Worm (Caenorhabditis elegans): Measurements from ENCODE around the gene gcna-1.

gcna-1 gene

DNA sequence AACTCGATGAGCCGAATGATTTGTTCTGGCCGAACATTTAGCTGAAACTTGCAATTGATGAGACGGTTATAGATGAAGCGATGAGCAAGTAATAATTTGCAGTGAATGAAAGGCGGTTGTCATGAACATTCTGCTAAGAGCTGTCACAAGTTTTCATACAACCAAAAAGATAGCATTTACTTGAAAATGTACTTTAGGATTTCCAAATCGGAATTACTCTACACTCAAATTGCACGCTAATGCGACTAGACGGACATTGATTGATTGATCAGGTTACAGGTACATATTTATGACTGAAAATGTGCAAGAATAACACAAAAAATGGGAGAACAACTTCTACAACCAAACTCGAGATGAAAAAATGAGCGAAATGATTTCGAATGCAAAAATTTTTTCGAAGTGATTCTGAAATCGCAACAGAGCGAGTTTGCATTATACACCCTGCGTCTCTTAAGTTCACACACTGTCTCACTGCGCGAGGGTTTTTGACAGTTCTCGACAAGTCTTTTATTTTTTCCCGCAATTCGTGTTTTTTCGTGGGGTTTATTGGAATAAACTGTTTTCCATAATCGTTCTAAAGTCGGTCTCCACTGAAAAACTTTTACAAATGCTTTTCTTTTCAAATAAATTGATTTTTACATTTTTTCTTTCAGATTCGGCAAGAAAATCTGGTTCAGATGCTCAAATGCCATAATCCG is 10.8 kb upstream of the gcna-1 start, which contains the start of the genes npp-10 and cyk-3:
TSS of gene npp-10 (minus strand) at position 51 of the 698 bp plus-strand sequence.
TSS of gene cyk-3 (plus strand) at position 648 of the 698 bp plus-strand sequence.
- TF ChIP-seq lin-13 (GFP tag; optimal IDR thresholded peaks at IDR 0.05) (no peak), skn-1 (tag; optimal IDR thresholded peaks at IDR 0.05) (no peak), elt-1 (tag; optimal IDR thresholded peaks at IDR 0.05) (no peak), unc-55 (GFP tag; optimal IDR thresholded peaks at IDR 0.05) (no peak), nhr-11 (tag; optimal IDR thresholded peaks at IDR 0.05) (no peak), peb-1 (tag; optimal IDR thresholded peaks at IDR 0.05) (no peak), nhr-25 (tag; optimal IDR thresholded peaks at IDR 0.05) (no peak), Y55F3AM.14 (GFP tag; optimal IDR thresholded peaks at IDR 0.05) (no peak), nhr-21 (tag; optimal IDR thresholded peaks at IDR 0.05) (peak; percentile 2), C34F6.9 (tag; optimal IDR thresholded peaks at IDR 0.05) (peak; percentile 77), nhr-129 (tag; optimal IDR thresholded peaks at IDR 0.05) (peak; percentile 61), sma-3 (GFP tag; optimal IDR thresholded peaks at IDR 0.05) (no peak), nhr-237 (tag; optimal IDR thresholded peaks at IDR 0.05) (no peak), nhr-10 (tag; optimal IDR thresholded peaks at IDR 0.05) (no peak), nhr-23 (tag; optimal IDR thresholded peaks at IDR 0.05) (no peak), gmeb-1 (tag; optimal IDR thresholded peaks at IDR 0.05) (no peak), fos-1 (tag; optimal IDR thresholded peaks at IDR 0.05) (no peak), ceh-16 (tag; optimal IDR thresholded peaks at IDR 0.05) (no peak), nhr-6 (tag; optimal IDR thresholded peaks at IDR 0.05) (no peak), crh-2 (tag; optimal IDR thresholded peaks at IDR 0.05) (no peak), mbf-1 (tag; optimal IDR thresholded peaks at IDR 0.05) (no peak), unc-39 (tag; optimal IDR thresholded peaks at IDR 0.05) (no peak), sma-9 (GFP tag; optimal IDR thresholded peaks at IDR 0.05) (no peak), sma-9 (tag; optimal IDR thresholded peaks at IDR 0.05) (no peak), lsy-2 (tag; optimal IDR thresholded peaks at IDR 0.05) (peak in 1 of 2 experiments; percentile 10), sem-4 (tag; optimal IDR thresholded peaks at IDR 0.05) (no peak), mab-5 (tag; optimal IDR thresholded peaks at IDR 0.05) (peak; percentile 6), nhr-77 (tag; optimal IDR thresholded peaks at IDR 0.05) (no peak), elt-3 (tag; optimal IDR thresholded peaks at IDR 0.05) (no peak), lin-11 (tag; optimal IDR thresholded peaks at IDR 0.05) (peak; percentile 0), alr-1 (tag; optimal IDR thresholded peaks at IDR 0.05) (no peak), ztf-11 (tag; optimal IDR thresholded peaks at IDR 0.05) (no peak), R02D3.7 (tag; optimal IDR thresholded peaks at IDR 0.05) (no peak), aly-2 (tag; optimal IDR thresholded peaks at IDR 0.05) (no peak), zag-1 (tag; optimal IDR thresholded peaks at IDR 0.05) (no peak), ztf-1 (GFP tag; conservative IDR thresholded peaks at IDR 0.05) (no peak), egl-27 (tag; optimal IDR thresholded peaks at IDR 0.05) (no peak), lin-39 (tag; optimal IDR thresholded peaks at IDR 0.05) (no peak), blmp-1 (tag; optimal IDR thresholded peaks at IDR 0.05; ENCODE audit: insufficient read depth) (no peak), nhr-12 (tag; optimal IDR thresholded peaks at IDR 0.05) (no peak), mdl-1 (tag; optimal IDR thresholded peaks at IDR 0.05) (no peak), unc-62 (GFP tag; optimal IDR thresholded peaks at IDR 0.05) (no peak)

DNA sequence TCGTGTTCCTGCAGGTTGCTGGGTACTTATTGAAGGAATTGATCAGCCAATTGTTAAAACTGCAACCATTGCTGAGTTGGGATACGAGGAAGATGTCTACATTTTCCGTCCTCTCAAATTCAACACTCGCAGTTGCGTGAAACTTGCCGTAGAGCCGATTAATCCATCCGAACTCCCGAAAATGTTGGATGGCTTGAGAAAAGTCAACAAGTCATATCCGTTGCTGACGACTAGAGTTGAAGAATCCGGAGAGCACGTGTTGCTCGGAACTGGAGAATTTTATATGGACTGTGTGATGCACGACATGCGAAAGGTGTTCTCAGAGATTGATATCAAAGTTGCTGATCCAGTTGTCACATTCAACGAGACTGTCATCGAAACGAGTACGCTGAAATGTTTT is 2.4 kb upstream of the gcna-1 start:
- TF ChIP-seq C34F6.9 (tag; optimal IDR thresholded peaks at IDR 0.05) (no peak), sma-3 (GFP tag; optimal IDR thresholded peaks at IDR 0.05) (no peak), aly-2 (tag; optimal IDR thresholded peaks at IDR 0.05) (no peak), nhr-6 (tag; optimal IDR thresholded peaks at IDR 0.05) (no peak), nhr-23 (tag; optimal IDR thresholded peaks at IDR 0.05) (no peak)

DNA sequence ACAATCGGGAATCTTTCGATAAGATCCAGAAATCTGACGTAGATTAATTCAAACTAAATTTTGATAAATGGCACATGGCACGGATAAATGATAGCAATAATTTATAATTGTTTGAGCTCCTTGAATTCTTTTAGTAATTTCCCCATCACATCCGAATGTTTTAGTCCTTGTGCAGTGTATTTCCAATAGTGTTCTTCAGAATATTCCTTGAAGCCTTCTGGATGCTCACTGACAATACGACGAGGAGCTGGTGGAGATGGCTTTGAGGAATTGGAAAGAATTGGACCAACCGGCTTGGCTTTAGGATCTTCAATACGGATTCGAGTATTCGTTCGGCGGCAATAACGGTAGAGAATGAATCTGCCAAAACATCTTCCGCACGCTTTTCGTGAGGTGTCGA is 2.4 kb downstream of the gcna-1 start:
- TF ChIP-seq unc-55 (GFP tag; optimal IDR thresholded peaks at IDR 0.05) (peak; percentile 21), nhr-23 (tag; optimal IDR thresholded peaks at IDR 0.05) (no peak)
